Worm (Caenorhabditis elegans) whole organism, L4/young adult: ENCODE data around the gene eyg-1.

Experiments
- W03F9.2 ChIP-seq: fragments of 150-350 bp; optimal IDR thresholded peaks from 2 replicates; lab custom pipeline; 2014; ENCODE audit warnings: missing biosample characterization, missing genetic modification characterization
- dao-5 ChIP-seq: sonication (generic microtip); optimal IDR thresholded peaks from 2 replicates; lab custom pipeline; 2016; ENCODE audit warnings: missing genotype, missing genetic modification characterization, moderate library complexity, missing compliant biosample characterization
- him-1 ChIP-seq: sonication (generic microtip); optimal IDR thresholded peaks from 2 replicates; lab custom pipeline; 2016; ENCODE audit warnings: missing genotype, missing genetic modification reagents, missing genetic modification characterization, missing compliant biosample characterization

Gene eyg-1

DNA sequence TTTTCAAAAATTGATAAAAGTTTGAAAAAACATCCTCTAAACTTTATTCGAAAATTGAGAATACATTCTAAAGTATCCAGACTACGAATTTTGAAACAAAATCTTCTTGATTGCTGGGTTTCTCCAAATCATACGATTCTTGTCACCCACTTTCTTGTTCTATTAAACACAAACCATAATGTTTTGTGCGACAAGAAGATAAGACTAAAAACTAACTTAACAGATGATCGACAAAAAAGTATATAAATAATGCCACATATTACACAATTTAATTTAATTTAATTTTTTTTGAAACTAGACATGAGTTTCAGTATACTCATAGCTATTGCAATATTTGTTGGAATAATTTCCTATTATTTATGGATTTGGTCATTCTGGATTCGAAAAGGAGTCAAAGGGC is 24.4 kb downstream of the eyg-1 start, which contains the start of gene cyp-13A7:
TSS of gene cyp-13A7 (plus strand) at position 301 of the 400 bp plus-strand sequence.
- TF ChIP-seq dao-5 (tag; lab: Kevin White, UChicago) (no peak), him-1 (tag; lab: Kevin White, UChicago) (no peak), W03F9.2 (tag; lab: Kevin White, UChicago) (no peak)

DNA sequence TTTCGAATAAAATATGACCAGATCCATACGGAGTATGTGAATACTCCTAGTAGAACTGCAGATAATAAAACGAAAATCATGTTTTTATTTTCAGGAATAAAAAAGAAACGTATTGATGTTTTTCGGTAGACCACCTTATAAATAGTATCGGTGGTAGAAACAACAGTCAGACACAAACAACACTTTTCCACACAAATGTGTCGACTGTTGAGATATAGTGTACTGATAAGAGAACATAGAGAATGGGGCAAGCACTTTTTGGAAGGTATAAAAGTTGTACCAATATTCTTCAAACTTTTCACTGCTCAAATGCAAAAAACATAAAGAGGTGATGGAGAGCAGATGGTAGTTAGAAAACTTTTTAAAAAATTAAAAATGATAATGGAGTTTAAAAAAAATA is 25.1 kb downstream of the eyg-1 start, which contains the start of gene cyp-13A6:
TSS of gene cyp-13A6 (minus strand) at position 180 of the 400 bp plus-strand sequence.
- TF ChIP-seq him-1 (tag; lab: Kevin White, UChicago) = no peak
- TF ChIP-seq dao-5 (tag; lab: Kevin White, UChicago) = no peak
- no peak for TF ChIP-seq W03F9.2 (tag; lab: Kevin White, UChicago)

DNA sequence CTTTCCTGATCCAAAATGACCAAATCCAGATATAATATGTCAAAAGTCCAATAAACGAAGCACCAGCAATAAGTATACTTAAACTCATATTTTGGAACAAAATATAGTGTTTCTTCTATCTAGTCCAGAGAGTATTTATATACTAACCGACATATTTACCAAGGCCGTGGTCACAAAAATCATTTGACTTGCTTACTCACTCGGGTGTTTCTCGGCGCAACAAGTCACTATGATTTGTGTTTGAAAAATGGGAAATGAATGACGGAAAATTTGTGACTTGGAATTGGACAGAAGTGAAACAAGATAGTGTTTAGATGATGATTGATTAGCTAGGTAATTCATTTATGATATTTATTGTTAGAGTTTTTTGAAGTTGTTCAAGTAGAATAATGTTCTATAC is 27.5 kb downstream of the eyg-1 start, which contains the start of gene cyp-13A5:
TSS of gene cyp-13A5 (minus strand) at position 112 of the 400 bp plus-strand sequence.
- TF ChIP-seq him-1 (tag; lab: Kevin White, UChicago) = no peak
- no peak for TF ChIP-seq dao-5 (tag; lab: Kevin White, UChicago)
- no peak for TF ChIP-seq W03F9.2 (tag; lab: Kevin White, UChicago)

DNA sequence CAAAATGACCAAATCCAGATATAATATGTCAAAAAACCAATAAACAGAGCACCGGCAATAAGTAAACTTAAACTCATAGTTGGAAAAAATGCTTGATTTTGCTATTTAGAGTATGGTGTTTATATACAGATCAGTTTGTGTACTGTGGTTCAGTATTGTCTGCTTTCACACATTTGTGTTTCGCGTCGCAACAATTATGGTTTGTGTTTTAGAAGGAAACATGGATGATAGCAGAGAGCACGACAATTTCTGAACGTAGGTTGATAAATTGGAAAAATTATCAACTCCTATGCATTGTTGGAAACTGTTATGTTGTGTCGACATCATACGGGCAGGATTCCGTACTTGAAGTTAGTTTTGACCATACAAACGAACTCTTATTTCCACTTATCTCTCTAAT is 30.1 kb downstream of the eyg-1 start, which contains the start of gene cyp-13A4:
TSS of gene cyp-13A4 (minus strand) at position 77 of the 400 bp plus-strand sequence.
- TF ChIP-seq dao-5 (tag; lab: Kevin White, UChicago) (no peak), W03F9.2 (tag; lab: Kevin White, UChicago) (no peak), him-1 (tag; lab: Kevin White, UChicago) (no peak)

DNA sequence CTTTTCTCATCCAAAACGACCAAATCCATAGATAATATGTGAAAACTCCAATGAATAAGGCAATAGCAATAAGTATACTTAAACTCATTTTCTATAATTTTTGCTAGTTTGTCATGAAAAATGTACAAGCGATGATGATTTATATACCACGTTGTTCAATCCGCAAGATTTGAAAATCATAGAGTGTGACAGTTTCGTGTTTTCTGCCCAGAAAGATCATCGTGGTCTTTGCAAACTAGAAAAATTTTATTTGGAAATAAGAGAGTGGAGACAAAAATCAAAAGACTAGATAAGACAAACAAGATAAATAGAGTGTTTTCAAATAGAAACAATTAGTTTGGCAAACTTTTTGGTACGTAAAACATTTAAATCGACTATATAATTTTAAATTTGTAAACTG is 34.6 kb downstream of the eyg-1 start, which contains the start of gene cyp-13A3:
TSS of gene cyp-13A3 (minus strand) at position 101 of the 400 bp plus-strand sequence.
- no peak for TF ChIP-seq W03F9.2 (tag; lab: Kevin White, UChicago)
- TF ChIP-seq dao-5 (tag; lab: Kevin White, UChicago) = no peak
- no peak for TF ChIP-seq him-1 (tag; lab: Kevin White, UChicago)

DNA sequence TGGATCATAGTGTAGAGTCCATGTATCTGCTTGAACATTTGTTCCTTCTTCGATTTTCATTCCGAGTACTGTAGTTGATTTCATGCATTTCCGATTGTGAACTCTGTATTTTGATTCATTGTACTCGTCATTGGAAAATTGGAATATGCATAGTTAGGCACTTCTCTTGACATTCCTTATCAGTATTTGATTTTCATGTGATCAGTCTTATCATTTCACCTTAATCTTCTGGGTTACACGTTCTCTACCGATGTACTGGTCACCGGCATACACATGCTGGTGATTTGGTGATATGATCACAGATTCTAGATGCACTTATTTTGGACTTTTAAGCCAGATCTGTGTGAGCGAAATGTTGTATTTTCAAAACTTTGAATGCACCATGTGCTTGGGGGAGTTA is 36.6 kb downstream of the eyg-1 start:
- no peak for TF ChIP-seq dao-5 (tag; lab: Kevin White, UChicago)
- TF ChIP-seq him-1 (tag; lab: Kevin White, UChicago) = no peak
- no peak for TF ChIP-seq W03F9.2 (tag; lab: Kevin White, UChicago)

DNA sequence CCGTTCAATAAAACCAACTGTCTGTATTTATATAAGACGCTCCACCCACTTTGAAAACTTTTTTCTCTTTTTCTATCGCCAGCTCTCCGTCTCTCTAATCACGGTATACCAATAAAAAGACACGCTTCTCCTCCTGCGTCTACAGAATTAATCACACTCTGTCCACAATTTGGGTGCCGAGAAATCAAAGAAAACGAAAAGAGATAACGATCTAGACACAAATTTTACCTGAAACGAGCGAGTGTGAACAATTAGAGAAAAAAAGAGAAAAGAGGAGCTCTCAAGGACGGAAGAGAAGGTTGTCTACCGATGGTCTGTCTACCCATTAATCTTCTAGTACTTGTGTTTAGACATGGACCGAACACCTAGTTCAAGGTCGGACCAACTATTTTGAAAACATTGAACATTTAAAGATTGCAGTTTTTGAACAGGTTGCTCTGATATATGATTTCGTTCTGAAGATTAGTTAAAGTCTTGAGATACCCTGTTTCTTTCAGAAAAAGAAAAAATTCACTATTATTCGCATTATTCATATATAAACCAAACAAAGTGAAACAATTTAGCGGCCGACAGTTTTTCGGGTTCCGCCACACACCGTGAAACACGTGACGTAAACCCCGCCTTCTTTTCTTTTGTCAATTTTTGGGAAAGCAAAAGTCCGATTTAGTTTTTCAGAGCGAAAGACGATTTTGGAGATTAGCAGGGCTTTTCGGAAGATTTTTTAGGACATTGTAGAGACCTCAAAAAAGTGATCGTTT is 40.2 kb downstream of the eyg-1 start, which contains the start of gene cyp-13A2:
TSS of gene cyp-13A2 (minus strand) at position 235 of the 758 bp plus-strand sequence.
- TF ChIP-seq W03F9.2 (tag; lab: Kevin White, UChicago) (no peak), him-1 (tag; lab: Kevin White, UChicago) (no peak)

DNA sequence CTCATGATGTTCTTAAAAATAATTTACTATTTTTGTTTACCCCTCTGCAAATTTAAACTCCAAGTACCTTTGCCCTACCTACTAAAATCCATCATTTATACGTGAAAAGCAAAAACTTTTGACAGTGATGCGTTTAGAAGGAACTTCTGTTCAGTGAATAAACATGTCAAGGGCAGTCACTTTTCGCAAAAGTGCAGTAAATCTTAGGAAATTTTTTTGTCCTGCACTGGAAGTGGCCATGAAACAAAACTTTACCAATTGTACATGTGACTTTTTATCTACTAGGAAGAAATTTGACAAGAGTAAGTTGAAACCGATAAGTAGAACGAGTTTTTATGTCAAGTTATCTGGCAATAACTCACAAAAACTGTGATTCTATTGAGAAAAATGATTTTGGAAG is 41.5 kb downstream of the eyg-1 start:
- TF ChIP-seq him-1 (tag; lab: Kevin White, UChicago) (no peak), dao-5 (tag; lab: Kevin White, UChicago) (no peak), W03F9.2 (tag; lab: Kevin White, UChicago) (no peak)

DNA sequence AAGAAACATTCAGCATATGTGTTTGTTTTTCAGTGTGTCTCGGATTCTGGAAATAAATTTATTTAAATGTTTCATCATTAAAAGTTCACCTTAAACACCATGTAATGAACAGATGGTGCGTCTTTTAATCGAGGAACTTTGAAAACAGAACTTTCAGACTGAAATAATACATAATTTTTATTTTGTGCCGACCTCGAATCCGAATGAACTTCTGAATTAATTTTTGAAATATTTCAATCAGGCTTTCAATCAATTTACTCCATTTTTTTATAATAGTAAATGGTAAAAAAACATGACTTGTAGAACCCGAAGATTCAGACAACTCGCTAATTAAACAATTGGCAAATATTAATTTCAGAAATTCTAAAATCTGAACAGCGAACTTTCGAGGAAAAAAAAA is 45.4 kb downstream of the eyg-1 start, which contains the start of gene T10B9.14:
TSS of gene T10B9.14 (minus strand) at position 101 of the 400 bp plus-strand sequence.
- TF ChIP-seq dao-5 (tag; lab: Kevin White, UChicago) = no peak
- TF ChIP-seq him-1 (tag; lab: Kevin White, UChicago) = no peak
- TF ChIP-seq W03F9.2 (tag; lab: Kevin White, UChicago) = no peak

DNA sequence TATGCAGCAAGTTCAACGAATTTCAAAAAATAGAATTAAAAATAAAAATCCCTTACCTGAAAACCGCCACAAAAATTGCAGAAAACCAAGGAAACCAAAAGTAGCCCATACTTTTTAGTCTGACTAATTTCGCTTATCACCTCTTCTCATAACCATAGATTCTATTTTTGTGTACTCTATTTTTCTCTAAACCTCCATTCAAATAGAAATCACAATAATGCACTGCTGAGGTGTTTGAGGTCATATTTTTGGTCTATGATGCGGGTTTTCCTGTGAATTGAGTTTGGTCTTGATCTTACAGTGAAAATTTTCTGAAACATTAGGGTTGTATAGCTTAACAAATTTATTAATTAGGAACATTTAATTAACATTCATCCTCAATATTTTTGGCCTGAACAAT is 45.9 kb downstream of the eyg-1 start, which contains the start of gene cyp-13A1:
TSS of gene cyp-13A1 (minus strand) at position 156 of the 400 bp plus-strand sequence.
- TF ChIP-seq him-1 (tag; lab: Kevin White, UChicago) (no peak), dao-5 (tag; lab: Kevin White, UChicago) (no peak), W03F9.2 (tag; lab: Kevin White, UChicago) (no peak)

DNA sequence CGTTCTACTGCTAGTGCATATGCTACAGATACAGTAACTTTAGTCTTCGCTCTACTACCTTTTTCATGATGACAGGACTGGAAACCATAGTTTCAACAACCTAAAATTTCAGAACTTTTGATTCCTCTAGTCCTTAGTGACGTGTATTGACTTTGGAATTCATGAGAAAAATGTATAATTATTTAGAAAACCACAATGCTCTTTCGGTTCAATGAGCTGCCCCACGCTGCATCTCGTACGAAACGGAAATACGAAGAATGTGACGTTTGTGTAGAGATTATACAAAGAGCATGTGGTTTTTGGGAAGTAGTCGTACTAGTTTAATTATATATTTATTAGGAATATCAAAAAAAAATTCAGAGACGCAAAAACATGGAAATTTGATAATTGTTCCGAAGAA is 49.3 kb downstream of the eyg-1 start:
- no peak for TF ChIP-seq W03F9.2 (tag; lab: Kevin White, UChicago)
- no peak for TF ChIP-seq dao-5 (tag; lab: Kevin White, UChicago)
- no peak for TF ChIP-seq him-1 (tag; lab: Kevin White, UChicago)
